Worm (Caenorhabditis elegans) whole organism, L3 larva: Measurements from ENCODE around the gene flp-9.
A peak's percentile ranks its signal among the peaks of the same experiment; 100 is the strongest.

Experiments
- R02D3.7 ChIP-seq: fragments of 150-350 bp; optimal IDR thresholded peaks from 2 replicates; lab custom pipeline; 2014; ENCODE audit warnings: missing biosample characterization, missing genetic modification characterization
- ZK546.5 ChIP-seq: sonication (generic microtip); optimal IDR thresholded peaks from 2 replicates; lab custom pipeline; 2017; ENCODE audit warnings: missing biosample characterization, missing genetic modification characterization
- ama-1 ChIP-seq: fragments of 150-350 bp; optimal IDR thresholded peaks from 2 replicates; lab custom pipeline; 2018
- ceh-28 ChIP-seq: fragments of 150-350 bp; optimal IDR thresholded peaks from 2 replicates; lab custom pipeline; 2014; ENCODE audit warnings: missing biosample characterization, missing genetic modification reagents, missing genetic modification characterization
- egl-27 ChIP-seq: sonication (generic microtip); optimal IDR thresholded peaks from 4 replicates; lab custom pipeline; 2017; ENCODE audit warnings: missing biosample characterization, missing genetic modification reagents, missing genetic modification characterization
- egl-5 ChIP-seq: fragments of 150-350 bp; optimal IDR thresholded peaks from 2 replicates; lab custom pipeline; 2017; ENCODE audit warnings: missing biosample characterization, missing genetic modification reagents, missing genetic modification characterization, inconsistent platforms
- elt-2 ChIP-seq: sonication (generic microtip); optimal IDR thresholded peaks from 2 replicates; lab custom pipeline; 2016; ENCODE audit warnings: missing genetic modification reagents, mild to moderate bottlenecking, missing genetic modification characterization, missing compliant biosample characterization
- elt-3 ChIP-seq, 3 experiments: fragments of 150-350 bp in 1 of 3; sonication (generic microtip) in 2 of 3; optimal IDR thresholded peaks; 2 replicates in 2 of 3; 4 replicates in 1 of 3; lab custom pipeline; 2014 to 2017; ENCODE audit warnings: missing biosample characterization in 3 of 3, missing genetic modification characterization in 3 of 3
- eor-1 ChIP-seq, 2 experiments: fragments of 150-350 bp; optimal IDR thresholded peaks; 2 replicates each; lab custom pipeline; 2014 to 2018; ENCODE audit warnings: missing biosample characterization in 2 of 2, missing genetic modification characterization in 2 of 2
- jun-1 ChIP-seq: fragments of 150-350 bp; optimal IDR thresholded peaks from 2 replicates; lab custom pipeline; 2014; ENCODE audit warnings: missing biosample characterization, missing genetic modification reagents, missing genetic modification characterization
- lsy-12 ChIP-seq: sonication (generic microtip); optimal IDR thresholded peaks from 2 replicates; lab custom pipeline; 2016; ENCODE audit warnings: mild to moderate bottlenecking, missing genetic modification characterization, missing compliant biosample characterization
- mdl-1 ChIP-seq: fragments of 150-350 bp; optimal IDR thresholded peaks from 2 replicates; lab custom pipeline; 2014; ENCODE audit warnings: missing biosample characterization, missing genetic modification characterization
- nfya-1 ChIP-seq: sonication (generic microtip); optimal IDR thresholded peaks from 2 replicates; lab custom pipeline; 2017; ENCODE audit warnings: missing genetic modification characterization, mild to moderate bottlenecking, missing compliant biosample characterization, antibody characterized with exemption, moderate library complexity; ENCODE audit not compliant: insufficient read depth
- nhr-11 ChIP-seq: fragments of 150-350 bp; optimal IDR thresholded peaks from 2 replicates; lab custom pipeline; 2014; ENCODE audit warnings: missing biosample characterization, missing genetic modification characterization
- nhr-12 ChIP-seq: fragments of 150-350 bp; optimal IDR thresholded peaks from 2 replicates; lab custom pipeline; 2014; ENCODE audit warnings: missing biosample characterization, missing genetic modification characterization
- nhr-23 ChIP-seq: fragments of 150-350 bp; optimal IDR thresholded peaks from 2 replicates; lab custom pipeline; 2014; ENCODE audit warnings: missing biosample characterization, missing genetic modification reagents, missing genetic modification characterization
- nhr-25 ChIP-seq: sonication (generic microtip); optimal IDR thresholded peaks from 2 replicates; lab custom pipeline; 2017; ENCODE audit warnings: missing biosample characterization, missing genetic modification characterization
- nhr-43 ChIP-seq: sonication (generic microtip); optimal IDR thresholded peaks from 2 replicates; lab custom pipeline; 2016; ENCODE audit warnings: mild to moderate bottlenecking, missing genetic modification characterization, missing compliant biosample characterization; ENCODE audit not compliant: poor library complexity, severe bottlenecking
- nhr-67 ChIP-seq: fragments of 150-350 bp; optimal IDR thresholded peaks from 2 replicates; lab custom pipeline; 2014; ENCODE audit warnings: missing biosample characterization, missing genetic modification characterization
- nhr-76 ChIP-seq: fragments of 150-350 bp; sonication (generic microtip); optimal IDR thresholded peaks from 5 replicates; lab custom pipeline; 2014; ENCODE audit warnings: missing biosample characterization, missing genetic modification characterization
- nhr-77 ChIP-seq: fragments of 150-350 bp; optimal IDR thresholded peaks from 2 replicates; lab custom pipeline; 2014; ENCODE audit warnings: missing biosample characterization, missing genetic modification characterization
- pha-4 ChIP-seq: fragments of 150-350 bp; optimal IDR thresholded peaks from 2 replicates; lab custom pipeline; 2014; ENCODE audit warnings: missing biosample characterization, missing genetic modification reagents, missing genetic modification characterization
- pqm-1 ChIP-seq: fragments of 150-350 bp; optimal IDR thresholded peaks from 2 replicates; lab custom pipeline; 2017; ENCODE audit warnings: missing biosample characterization, missing genetic modification characterization, inconsistent platforms
- sea-2 ChIP-seq: fragments of 150-350 bp; sonication (generic microtip); optimal IDR thresholded peaks from 4 replicates; lab custom pipeline; 2014; ENCODE audit warnings: missing biosample characterization, missing genetic modification reagents, missing genetic modification characterization
- skn-1 ChIP-seq: fragments of 150-350 bp; optimal IDR thresholded peaks from 2 replicates; lab custom pipeline; 2014; ENCODE audit warnings: missing biosample characterization, missing genetic modification characterization
- snpc-4 ChIP-seq: fragments of 150-350 bp; optimal IDR thresholded peaks from 2 replicates; lab custom pipeline; 2014; ENCODE audit warnings: missing biosample characterization, missing genetic modification characterization
- tbx-2 ChIP-seq: sonication (generic microtip); optimal IDR thresholded peaks from 2 replicates; lab custom pipeline; 2016; ENCODE audit warnings: mild to moderate bottlenecking, missing genetic modification characterization, missing compliant biosample characterization
- unc-39 ChIP-seq: sonication (generic microtip); optimal IDR thresholded peaks from 4 replicates; lab custom pipeline; 2017; ENCODE audit warnings: missing biosample characterization, missing genetic modification characterization
- unc-62 ChIP-seq: fragments of 150-350 bp; sonication (generic microtip); optimal IDR thresholded peaks from 4 replicates; lab custom pipeline; 2014; ENCODE audit warnings: missing biosample characterization, missing genetic modification reagents, missing genetic modification characterization
- zag-1 ChIP-seq: fragments of 150-350 bp; optimal IDR thresholded peaks from 2 replicates; lab custom pipeline; 2014; ENCODE audit warnings: missing biosample characterization, missing genetic modification characterization

flp-9 gene

ce11 chrIV:12721106-12721505, 36.3 kb downstream of the flp-9 start, which contains the start of gene T23F6.2:
Gene T23F6.2 (plus strand): TSS chrIV:12721356.
- peak; percentile 53 for TF ChIP-seq nhr-43 (tag; lab: Kevin White, UChicago)
- TF ChIP-seq unc-62 (GFP tag; lab: Kevin White, UChicago): no peak
- TF ChIP-seq, all 47 proteins: peak for 1

ce11 chrIV:12719664-12720063, 37.7 kb downstream of the flp-9 start, which contains the start of gene idpp-7:
Gene idpp-7 (plus strand): TSS chrIV:12719964.
- no peak for TF ChIP-seq nhr-76 (tag; lab: Kevin White, UChicago)
- no peak for TF ChIP-seq zag-1
- TF ChIP-seq lsy-12 (tag; lab: Kevin White, UChicago): no peak
- TF ChIP-seq nhr-43 (tag; lab: Kevin White, UChicago): no peak
- TF ChIP-seq nhr-77 (tag; lab: Kevin White, UChicago): no peak
- TF ChIP-seq R02D3.7 (tag; lab: Kevin White, UChicago): no peak
- no peak for TF ChIP-seq ZK546.5 (tag; lab: Kevin White, UChicago)
- TF ChIP-seq unc-39 (tag; lab: Kevin White, UChicago): no peak
- TF ChIP-seq egl-27 (tag; lab: Kevin White, UChicago): no peak

- TF ChIP-seq unc-39 (tag; lab: Kevin White, UChicago) (no peak), snpc-4 (tag; lab: Kevin White, UChicago) (no peak), elt-2 (tag; lab: Kevin White, UChicago) (peak; percentile 30)
Measured at ce11 chrIV:12717531-12717930, 39.8 kb downstream of the flp-9 start, which contains the start of gene C27D8.1. Gene C27D8.1 (plus strand): TSS chrIV:12717831.

ce11 chrIV:12715947-12716382, 41.4 kb downstream of the flp-9 start:
- TF ChIP-seq mdl-1 (tag; lab: Kevin White, UChicago): peak; percentile 59
- TF ChIP-seq jun-1 (tag; lab: Kevin White, UChicago): peak; percentile 54
- TF ChIP-seq R02D3.7 (tag; lab: Kevin White, UChicago): peak; percentile 38
- TF ChIP-seq nhr-43 (tag; lab: Kevin White, UChicago): peak; percentile 84
- peak; percentile 10 for TF ChIP-seq nfya-1 (tag; lab: Kevin White, UChicago)
- peak; percentile 36 for TF ChIP-seq ceh-28
- TF ChIP-seq ama-1 (lab: Kevin White, UChicago): no peak
- TF ChIP-seq nhr-77 (tag; lab: Kevin White, UChicago): no peak
- no peak for TF ChIP-seq tbx-2 (tag; lab: Kevin White, UChicago)
- no peak for TF ChIP-seq zag-1
- TF ChIP-seq eor-1 (tag; optimal IDR thresholded peaks at IDR 0.05; lab: Kevin White, UChicago): no peak
- no peak for TF ChIP-seq unc-62 (GFP tag; lab: Kevin White, UChicago)
- TF ChIP-seq elt-2 (tag; lab: Kevin White, UChicago): peak; percentile 82
- peak in 2 of 3 experiments; percentile 89 to 90 for TF ChIP-seq elt-3 (tag; optimal IDR thresholded peaks at IDR 0.05; lab: Kevin White, UChicago)
- TF ChIP-seq skn-1 (tag; lab: Kevin White, UChicago): no peak
- peak; percentile 13 for TF ChIP-seq pqm-1 (tag; lab: Kevin White, UChicago)
- peak; percentile 32 for TF ChIP-seq pha-4 (tag; lab: Kevin White, UChicago)
- TF ChIP-seq nhr-23 (tag; lab: Kevin White, UChicago): peak; percentile 68
- TF ChIP-seq nhr-25 (tag; lab: Kevin White, UChicago): peak; percentile 85

ce11 chrIV:12711644-12712043, 45.7 kb downstream of the flp-9 start, which contains the start of gene C27D8.3:
Gene C27D8.3 (minus strand): TSS chrIV:12711744.
- TF ChIP-seq sea-2 (GFP tag; lab: Kevin White, UChicago): no peak
- TF ChIP-seq ZK546.5 (tag; lab: Kevin White, UChicago): no peak
- no peak for TF ChIP-seq nhr-76 (tag; lab: Kevin White, UChicago)
- no peak for TF ChIP-seq nfya-1 (tag; lab: Kevin White, UChicago)
- no peak for TF ChIP-seq jun-1 (tag; lab: Kevin White, UChicago)
- no peak for TF ChIP-seq pha-4 (tag; lab: Kevin White, UChicago)

- TF ChIP-seq ama-1 (lab: Kevin White, UChicago): no peak
- no peak for TF ChIP-seq nhr-12 (tag; lab: Kevin White, UChicago)
- TF ChIP-seq nhr-67 (tag; lab: Kevin White, UChicago): no peak
- peak in 1 of 3 experiments; percentile 34 for TF ChIP-seq elt-3 (tag; optimal IDR thresholded peaks at IDR 0.05; lab: Kevin White, UChicago)
- TF ChIP-seq tbx-2 (tag; lab: Kevin White, UChicago): no peak
- TF ChIP-seq R02D3.7 (tag; lab: Kevin White, UChicago): no peak
- TF ChIP-seq mdl-1 (tag; lab: Kevin White, UChicago): peak; percentile 20
- TF ChIP-seq egl-5 (tag; lab: Kevin White, UChicago): no peak
- no peak for TF ChIP-seq sea-2 (GFP tag; lab: Kevin White, UChicago)
- TF ChIP-seq nhr-76 (tag; lab: Kevin White, UChicago): no peak
- TF ChIP-seq nhr-11 (tag; lab: Kevin White, UChicago): no peak
- peak; percentile 34 for TF ChIP-seq nhr-25 (tag; lab: Kevin White, UChicago)
- peak; percentile 48 for TF ChIP-seq nhr-23 (tag; lab: Kevin White, UChicago)
- peak; percentile 63 for TF ChIP-seq nhr-43 (tag; lab: Kevin White, UChicago)
Measured at ce11 chrIV:12710996-12711395, 46.4 kb downstream of the flp-9 start, which contains the start of gene C27D8.2. Gene C27D8.2 (plus strand): TSS chrIV:12711217.
